Fruit fly (Drosophila melanogaster): ENCODE measurements around the gene CG15199.

dm6 chrX:11135840-11136586, 5.6 kb downstream of the CG15199 start:
- TF ChIP-seq CG8478 (optimal IDR thresholded peaks at IDR 0.05) (no peak), CTCF (optimal IDR thresholded peaks at IDR 0.05) (no peak)
